Worm (Caenorhabditis elegans) whole organism, young adult: ENCODE data around the gene B0416.11.

ENCODE experiments used
- B0035.1 ChIP-seq: sonication (generic microtip); optimal IDR thresholded peaks from 2 replicates; lab custom pipeline; 2016; ENCODE audit warnings: missing genetic modification characterization, mild to moderate bottlenecking, missing compliant biosample characterization, missing genotype, missing genetic modification reagents
- B0261.1 ChIP-seq: sonication (generic microtip); optimal IDR thresholded peaks from 2 replicates; lab custom pipeline; 2016; ENCODE audit warnings: mild to moderate bottlenecking, missing genetic modification characterization, moderate library complexity, missing compliant biosample characterization
- D2030.7 ChIP-seq: fragments of 200-800 bp; sonication (Bioruptor generic); IDR thresholded peaks from 2 replicates; pipeline ENCODE4 v1.3.6; 2022; ENCODE audit warnings: missing genetic modification reagents, missing genetic modification characterization, missing compliant biosample characterization
- F23B12.7 ChIP-seq: sonication (generic microtip); optimal IDR thresholded peaks from 2 replicates; lab custom pipeline; 2017; ENCODE audit warnings: missing genetic modification characterization, mild to moderate bottlenecking, missing compliant biosample characterization, antibody characterized with exemption, moderate library complexity; ENCODE audit not compliant: insufficient read depth
- K12H6.12 ChIP-seq: fragments of 200-800 bp; sonication (Bioruptor generic); optimal IDR thresholded peaks from 2 replicates; lab custom pipeline; 2018; ENCODE audit warnings: mild to moderate bottlenecking, missing genetic modification characterization, missing compliant biosample characterization
- T07F8.4 ChIP-seq: sonication (generic microtip); optimal IDR thresholded peaks from 2 replicates; lab custom pipeline; 2016; ENCODE audit warnings: mild to moderate bottlenecking, missing genetic modification characterization, moderate library complexity, missing compliant biosample characterization
- Y56A3A.18 ChIP-seq: fragments of 200-800 bp; sonication (Bioruptor generic); IDR thresholded peaks from 2 replicates; pipeline ENCODE4 v1.3.6; 2022; ENCODE audit warnings: missing genetic modification reagents, missing genetic modification characterization, missing compliant biosample characterization
- ama-1 ChIP-seq, 3 experiments: fragments of 150-350 bp in 1 of 3; sonication (generic microtip) in 2 of 3; optimal IDR thresholded peaks; 2 replicates each; lab custom pipeline; 2014 to 2018; ENCODE audit warnings: missing biosample characterization in 2 of 3, missing genetic modification characterization in 2 of 3, missing genetic modification reagents in 2 of 3
- aptf-2 ChIP-seq: fragments of 200-800 bp; sonication (Bioruptor generic); conservative IDR thresholded peaks from 2 replicates; pipeline ENCODE4 v1.3.6; 2022; ENCODE audit warnings: missing genetic modification reagents, missing genetic modification characterization, missing compliant biosample characterization
- athp-1 ChIP-seq: sonication (generic microtip); optimal IDR thresholded peaks from 2 replicates; lab custom pipeline; 2017; ENCODE audit warnings: mild to moderate bottlenecking, missing genetic modification characterization, missing compliant biosample characterization
- attf-5 ChIP-seq: fragments of 200-800 bp; sonication (Bioruptor generic); optimal IDR thresholded peaks from 2 replicates; lab custom pipeline; 2018; ENCODE audit warnings: mild to moderate bottlenecking, missing genetic modification characterization, missing compliant biosample characterization
- attf-6 ChIP-seq: fragments of 200-800 bp; sonication (Bioruptor generic); IDR thresholded peaks from 2 replicates; pipeline ENCODE4 v1.3.6; 2022; ENCODE audit warnings: missing genetic modification reagents, missing genetic modification characterization, missing compliant biosample characterization
- ccch-3 ChIP-seq: fragments of 200-800 bp; sonication (Bioruptor generic); optimal IDR thresholded peaks from 2 replicates; lab custom pipeline; 2018; ENCODE audit warnings: mild to moderate bottlenecking, missing genetic modification characterization, missing compliant biosample characterization
- ceh-27 ChIP-seq: fragments of 200-800 bp; sonication (Bioruptor generic); optimal IDR thresholded peaks from 2 replicates; lab custom pipeline; 2018; ENCODE audit warnings: mild to moderate bottlenecking, missing genetic modification characterization, moderate library complexity, missing compliant biosample characterization
- ceh-40 ChIP-seq: fragments of 200-800 bp; sonication (Bioruptor generic); IDR thresholded peaks from 2 replicates; pipeline ENCODE4 v1.3.6; 2022; ENCODE audit warnings: missing genetic modification characterization, missing compliant biosample characterization
- ceh-91 ChIP-seq: fragments of 200-800 bp; sonication (Bioruptor generic); IDR thresholded peaks from 2 replicates; pipeline ENCODE4 v1.3.6; 2022; ENCODE audit warnings: missing genetic modification reagents, missing genetic modification characterization, missing compliant biosample characterization
- chd-7 ChIP-seq: sonication (generic microtip); optimal IDR thresholded peaks from 2 replicates; lab custom pipeline; 2016; ENCODE audit warnings: mild to moderate bottlenecking, missing genetic modification characterization, moderate library complexity, missing compliant biosample characterization
- die-1 ChIP-seq: sonication (generic microtip); optimal IDR thresholded peaks from 2 replicates; lab custom pipeline; 2016; ENCODE audit warnings: missing genotype, mild to moderate bottlenecking, missing genetic modification characterization, missing compliant biosample characterization
- dox-1 ChIP-seq: fragments of 200-800 bp; sonication (Bioruptor generic); IDR thresholded peaks from 2 replicates; pipeline ENCODE4 v1.3.6; 2022; ENCODE audit warnings: missing genetic modification reagents, missing genetic modification characterization, missing compliant biosample characterization
- dpff-1 ChIP-seq: sonication (generic microtip); optimal IDR thresholded peaks from 2 replicates; lab custom pipeline; 2017; ENCODE audit warnings: mild to moderate bottlenecking, missing genetic modification characterization, missing compliant biosample characterization
- egl-18 ChIP-seq: fragments of 200-800 bp; sonication (Bioruptor generic); IDR thresholded peaks from 2 replicates; pipeline ENCODE4 v1.3.6; 2022; ENCODE audit warnings: missing genetic modification reagents, missing genetic modification characterization, missing compliant biosample characterization
- egl-44 ChIP-seq: fragments of 200-800 bp; sonication (Bioruptor generic); IDR thresholded peaks from 2 replicates; pipeline ENCODE4 v1.3.6; 2022; ENCODE audit warnings: missing genetic modification reagents, missing genetic modification characterization, missing compliant biosample characterization
- fkh-3 ChIP-seq: sonication (generic microtip); optimal IDR thresholded peaks from 2 replicates; lab custom pipeline; 2016; ENCODE audit warnings: mild to moderate bottlenecking, missing genetic modification characterization, missing compliant biosample characterization
- him-1 ChIP-seq: sonication (generic microtip); optimal IDR thresholded peaks from 2 replicates; lab custom pipeline; 2016; ENCODE audit warnings: missing genotype, missing genetic modification reagents, missing genetic modification characterization, missing compliant biosample characterization
- hmg-1.2 ChIP-seq: fragments of 200-800 bp; sonication (Bioruptor generic); IDR thresholded peaks from 2 replicates; pipeline ENCODE4 v1.3.6; 2022; ENCODE audit warnings: missing genetic modification reagents, missing genetic modification characterization, missing compliant biosample characterization
- hsf-1 ChIP-seq: fragments of 200-800 bp; sonication (Bioruptor generic); IDR thresholded peaks from 2 replicates; pipeline ENCODE4 v1.3.6; 2022; ENCODE audit warnings: missing genetic modification reagents, missing genetic modification characterization, missing compliant biosample characterization
- let-526 ChIP-seq: fragments of 200-800 bp; sonication (Bioruptor generic); IDR thresholded peaks from 2 replicates; pipeline ENCODE4 v1.3.6; 2022; ENCODE audit warnings: missing genetic modification reagents, missing genetic modification characterization, missing compliant biosample characterization
- let-607 ChIP-seq, 2 experiments: fragments of 200-800 bp in 1 of 2; sonication (Bioruptor generic) in 1 of 2; sonication (generic microtip) in 1 of 2; optimal IDR thresholded peaks; 2 replicates each; lab custom pipeline; 2016 to 2018; ENCODE audit warnings: mild to moderate bottlenecking in 2 of 2, missing compliant biosample characterization in 2 of 2, missing genetic modification characterization in 2 of 2, moderate library complexity in 2 of 2, missing genotype in 1 of 2
- lin-26 ChIP-seq: fragments of 200-800 bp; sonication (Bioruptor generic); IDR thresholded peaks from 2 replicates; pipeline ENCODE4 v1.3.6; 2022; ENCODE audit warnings: missing genetic modification reagents, missing genetic modification characterization, missing compliant biosample characterization
- lin-54 ChIP-seq: fragments of 200-800 bp; sonication (Bioruptor generic); optimal IDR thresholded peaks from 2 replicates; lab custom pipeline; 2018; ENCODE audit warnings: mild to moderate bottlenecking, missing genetic modification characterization, missing compliant biosample characterization
- madf-10 ChIP-seq: sonication (generic microtip); optimal IDR thresholded peaks from 2 replicates; lab custom pipeline; 2016; ENCODE audit warnings: mild to moderate bottlenecking, missing genetic modification characterization, missing compliant biosample characterization
- mcd-1 ChIP-seq: fragments of 200-800 bp; sonication (Bioruptor generic); IDR thresholded peaks from 2 replicates; pipeline ENCODE4 v1.3.6; 2022; ENCODE audit warnings: missing genetic modification reagents, missing genetic modification characterization, missing compliant biosample characterization
- mel-28 ChIP-seq: sonication (generic microtip); optimal IDR thresholded peaks from 2 replicates; lab custom pipeline; 2016; ENCODE audit warnings: borderline replicate concordance, mild to moderate bottlenecking, missing genetic modification characterization, missing compliant biosample characterization
- nhr-90 ChIP-seq: sonication (generic microtip); optimal IDR thresholded peaks from 2 replicates; lab custom pipeline; 2016; ENCODE audit warnings: missing genotype, mild to moderate bottlenecking, missing genetic modification characterization, missing compliant biosample characterization
- pha-4 ChIP-seq: fragments of 150-350 bp; sonication (generic microtip); optimal IDR thresholded peaks from 2 replicates; lab custom pipeline; 2014; ENCODE audit warnings: missing biosample characterization, missing genetic modification reagents, missing genetic modification characterization
- sea-2 ChIP-seq: fragments of 200-800 bp; sonication (Bioruptor generic); IDR thresholded peaks from 2 replicates; pipeline ENCODE4 v1.3.6; 2022; ENCODE audit warnings: missing genetic modification characterization, missing compliant biosample characterization
- snpc-1.1 ChIP-seq: sonication (generic microtip); optimal IDR thresholded peaks from 2 replicates; lab custom pipeline; 2017; ENCODE audit warnings: missing genetic modification characterization, mild to moderate bottlenecking, missing compliant biosample characterization, antibody characterized with exemption, moderate library complexity, missing genotype, missing genetic modification reagents; ENCODE audit not compliant: insufficient read depth
- snpc-1.3 ChIP-seq: sonication (generic microtip); optimal IDR thresholded peaks from 2 replicates; lab custom pipeline; 2017; ENCODE audit warnings: missing genetic modification characterization, mild to moderate bottlenecking, missing compliant biosample characterization, antibody characterized with exemption, moderate library complexity, missing genotype, missing genetic modification reagents; ENCODE audit not compliant: insufficient read depth
- snpc-3.4 ChIP-seq: sonication (generic microtip); optimal IDR thresholded peaks from 2 replicates; lab custom pipeline; 2017; ENCODE audit warnings: missing genetic modification characterization, mild to moderate bottlenecking, missing compliant biosample characterization, antibody characterized with exemption, moderate library complexity, missing genotype, missing genetic modification reagents
- tbp1 ChIP-seq: fragments of 200-800 bp; sonication (Bioruptor generic); optimal IDR thresholded peaks from 2 replicates; lab custom pipeline; 2018; ENCODE audit warnings: mild to moderate bottlenecking, missing genetic modification characterization, missing compliant biosample characterization
- tbx-9 ChIP-seq: sonication (generic microtip); optimal IDR thresholded peaks from 2 replicates; lab custom pipeline; 2016; ENCODE audit warnings: borderline replicate concordance, missing genetic modification characterization, inconsistent platforms, missing compliant biosample characterization
- unc-62 ChIP-seq: fragments of 150-350 bp; optimal IDR thresholded peaks from 2 replicates; lab custom pipeline; 2014; ENCODE audit warnings: missing biosample characterization, missing genetic modification reagents, missing genetic modification characterization
- zim-3 ChIP-seq: sonication (generic microtip); optimal IDR thresholded peaks from 2 replicates; lab custom pipeline; 2017; ENCODE audit warnings: mild to moderate bottlenecking, missing genetic modification characterization, moderate library complexity, missing compliant biosample characterization
- ztf-18 ChIP-seq: sonication (generic microtip); optimal IDR thresholded peaks from 2 replicates; lab custom pipeline; 2016; ENCODE audit warnings: missing genotype, mild to moderate bottlenecking, missing genetic modification characterization, missing compliant biosample characterization
- ztf-22 ChIP-seq: fragments of 200-800 bp; sonication (Bioruptor generic); optimal IDR thresholded peaks from 2 replicates; lab custom pipeline; 2018; ENCODE audit warnings: mild to moderate bottlenecking, missing genetic modification characterization, moderate library complexity, missing compliant biosample characterization
- ztf-25 ChIP-seq: fragments of 200-800 bp; sonication (Bioruptor generic); IDR thresholded peaks from 2 replicates; pipeline ENCODE4 v1.3.6; 2022; ENCODE audit warnings: missing genetic modification reagents, missing genetic modification characterization, missing compliant biosample characterization
- ztf-26 ChIP-seq: sonication (generic microtip); optimal IDR thresholded peaks from 2 replicates; lab custom pipeline; 2017; ENCODE audit warnings: missing genetic modification characterization, missing compliant biosample characterization

The B0416.11 gene

DNA sequence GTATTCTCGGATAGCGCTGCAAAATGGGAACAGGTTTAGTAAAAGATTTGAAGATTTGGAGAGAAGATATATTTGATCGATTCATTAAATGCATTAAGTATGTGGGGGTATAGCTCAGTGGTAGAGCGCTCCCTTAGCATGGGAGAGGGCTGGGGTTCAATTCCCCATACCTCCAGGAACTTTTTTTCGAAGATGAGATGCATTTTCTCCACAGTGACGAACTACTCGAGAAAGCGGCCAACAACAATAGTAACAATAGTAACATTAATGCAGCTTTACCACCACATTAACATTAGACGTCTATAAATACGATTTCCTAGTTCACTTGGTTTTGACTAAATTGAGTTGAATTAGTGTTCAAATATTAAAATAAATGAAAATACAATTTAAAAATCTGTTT, 45.2 kb downstream of the B0416.11 start (continued):
- TF ChIP-seq snpc-1.1: peak; percentile 10
- peak; percentile 46 for TF ChIP-seq attf-5 (GFP tag; lab: Kevin White, UChicago)
- peak; percentile 94 for TF ChIP-seq lin-26 (GFP tag; lab: Robert Waterston, UW)
- no peak for TF ChIP-seq let-526
- peak; percentile 70; the same call in 1 of the 2 replicates for TF ChIP-seq egl-44 (GFP tag; lab: Robert Waterston, UW)
- TF ChIP-seq attf-6 (GFP tag; lab: Robert Waterston, UW): peak; percentile 61; the same call in 1 of the 2 replicates
- TF ChIP-seq aptf-2 (GFP tag; lab: Robert Waterston, UW): no peak
- TF ChIP-seq fkh-3 (tag; lab: Kevin White, UChicago): peak; percentile 18
- TF ChIP-seq dpff-1: no peak
- TF ChIP-seq athp-1 (tag; lab: Kevin White, UChicago): peak; percentile 6
- TF ChIP-seq egl-18 (GFP tag; lab: Robert Waterston, UW): no peak
- peak; percentile 63; the same call in 1 of the 2 replicates for TF ChIP-seq dox-1 (GFP tag; lab: Robert Waterston, UW)
- TF ChIP-seq F23B12.7 (tag; lab: Kevin White, UChicago): no peak
- peak; percentile 21 for TF ChIP-seq ceh-27 (GFP tag; lab: Kevin White, UChicago)
- peak; percentile 37 for TF ChIP-seq zim-3 (tag; lab: Kevin White, UChicago)
- TF ChIP-seq madf-10 (tag; lab: Kevin White, UChicago): peak; percentile 30
- no peak for TF ChIP-seq ccch-3 (GFP tag; lab: Kevin White, UChicago)
- peak; percentile 67 for TF ChIP-seq D2030.7 (GFP tag; lab: Robert Waterston, UW)
- TF ChIP-seq him-1 (tag; lab: Kevin White, UChicago): peak; percentile 80
- TF ChIP-seq ztf-25: peak; percentile 80; the same call in 1 of the 2 replicates
- TF ChIP-seq ama-1 (optimal IDR thresholded peaks at IDR 0.05; lab: Kevin White, UChicago): no peak
- TF ChIP-seq ama-1 (GFP tag; optimal IDR thresholded peaks at IDR 0.05; lab: Kevin White, UChicago): peak in 1 of 2 experiments; percentile 48
- TF ChIP-seq ztf-22: no peak
- peak; percentile 93 for TF ChIP-seq die-1
- peak in 1 of 2 experiments; percentile 6 for TF ChIP-seq let-607 (tag; optimal IDR thresholded peaks at IDR 0.05; lab: Kevin White, UChicago)
- peak; percentile 20 for TF ChIP-seq tbx-9
- no peak for TF ChIP-seq ceh-91 (GFP tag; lab: Robert Waterston, UW)
- peak; percentile 86 for TF ChIP-seq tbp1
- TF ChIP-seq mel-28 (tag; lab: Kevin White, UChicago): no peak
- TF ChIP-seq sea-2 (GFP tag; lab: Robert Waterston, UW): no peak
- peak; percentile 39 for TF ChIP-seq chd-7 (tag; lab: Kevin White, UChicago)
- TF ChIP-seq T07F8.4 (tag; lab: Kevin White, UChicago): peak; percentile 53
- peak; percentile 49; the same call in 1 of the 2 replicates for TF ChIP-seq hsf-1 (GFP tag; lab: Robert Waterston, UW)
- peak; percentile 35 for TF ChIP-seq snpc-1.3
- peak; percentile 80 for TF ChIP-seq nhr-90 (tag; lab: Kevin White, UChicago)
- TF ChIP-seq snpc-3.4: peak; percentile 57
- peak; percentile 45 for TF ChIP-seq B0035.1 (tag; lab: Kevin White, UChicago)
- peak; percentile 15 for TF ChIP-seq lin-54 (GFP tag; lab: Kevin White, UChicago)
- peak; percentile 63 for TF ChIP-seq hmg-1.2 (GFP tag; lab: Robert Waterston, UW)
- TF ChIP-seq ztf-26 (tag; lab: Kevin White, UChicago): no peak
- TF ChIP-seq unc-62 (GFP tag; lab: Kevin White, UChicago): no peak
- TF ChIP-seq pha-4 (tag; lab: Kevin White, UChicago): no peak
- TF ChIP-seq ztf-18 (tag; lab: Kevin White, UChicago): peak; percentile 71
- peak; percentile 51; the same call in 1 of the 2 replicates for TF ChIP-seq Y56A3A.18
- TF ChIP-seq mcd-1 (GFP tag; lab: Robert Waterston, UW): peak; percentile 50; the same call in 1 of the 2 replicates
- TF ChIP-seq B0261.1: peak; percentile 78
- TF ChIP-seq ceh-40 (GFP tag; lab: Robert Waterston, UW): 0 out of 2 replicates have a peak, but pooled peaks have one; percentile 44
- TF ChIP-seq K12H6.12 (tag; lab: Kevin White, UChicago): no peak
